Fruit fly (Drosophila melanogaster) whole organism, prepupa: ENCODE results near the gene ymp.

Source experiments
- Blimp-1 ChIP-seq: fragments of 200-800 bp; sonication (Bioruptor generic); optimal IDR thresholded peaks from 3 replicates; lab custom pipeline; 2017; ENCODE audit warnings: missing biosample characterization, missing genetic modification characterization, mild to moderate bottlenecking, moderate library complexity, missing genetic modification reagents
- CG11294 ChIP-seq: fragments of 200-800 bp; sonication (Bioruptor generic); IDR thresholded peaks from 2 replicates; pipeline ENCODE4 v1.3.6; 2022; ENCODE audit warnings: missing biosample characterization, missing genetic modification characterization
- CG11762 ChIP-seq: fragments of 200-800 bp; sonication (Bioruptor generic); optimal IDR thresholded peaks from 3 replicates; lab custom pipeline; 2016; ENCODE audit warnings: missing biosample characterization, missing genetic modification characterization; ENCODE audit not compliant: insufficient read depth
- CG11902 ChIP-seq: fragments of 200-800 bp; sonication (Bioruptor generic); optimal IDR thresholded peaks from 3 replicates; lab custom pipeline; 2016; ENCODE audit warnings: missing biosample characterization, missing genetic modification characterization
- CG15336 ChIP-seq: fragments of 200-800 bp; sonication (Bioruptor generic); IDR thresholded peaks from 2 replicates; pipeline ENCODE4 v1.3.6; 2022; ENCODE audit warnings: missing biosample characterization, missing genetic modification characterization
- CG1621 ChIP-seq: fragments of 200-800 bp; sonication (Bioruptor generic); optimal IDR thresholded peaks from 3 replicates; lab custom pipeline; 2018; ENCODE audit warnings: missing biosample characterization, mild to moderate bottlenecking, missing genetic modification characterization
- CG16779 ChIP-seq: fragments of 200-800 bp; sonication (Bioruptor generic); optimal IDR thresholded peaks from 3 replicates; lab custom pipeline; 2017; ENCODE audit warnings: missing biosample characterization, mild to moderate bottlenecking, missing genetic modification characterization
- CG3032 ChIP-seq: fragments of 200-800 bp; optimal IDR thresholded peaks from 2 replicates; lab custom pipeline; 2019; ENCODE audit warnings: missing biosample characterization, mild to moderate bottlenecking, missing genetic modification characterization, moderate library complexity
- CG34406 ChIP-seq: fragments of 200-800 bp; sonication (Bioruptor generic); optimal IDR thresholded peaks from 3 replicates; lab custom pipeline; 2016; ENCODE audit warnings: missing biosample characterization, missing genetic modification characterization
- CG3919 ChIP-seq: fragments of 200-800 bp; sonication (Bioruptor generic); optimal IDR thresholded peaks from 3 replicates; lab custom pipeline; 2016; ENCODE audit warnings: missing biosample characterization, missing genetic modification characterization
- CG6276 ChIP-seq: fragments of 200-800 bp; sonication (Bioruptor generic); optimal IDR thresholded peaks from 2 replicates; lab custom pipeline; 2017; ENCODE audit warnings: missing biosample characterization, mild to moderate bottlenecking, missing genetic modification characterization
- CG6792 ChIP-seq: fragments of 200-800 bp; sonication (Bioruptor generic); optimal IDR thresholded peaks from 3 replicates; lab custom pipeline; 2016; ENCODE audit warnings: missing biosample characterization, missing genetic modification characterization
- CG6808 ChIP-seq: fragments of 200-800 bp; sonication (Bioruptor generic); optimal IDR thresholded peaks from 3 replicates; lab custom pipeline; 2017; ENCODE audit warnings: missing biosample characterization, missing genetic modification characterization, mild to moderate bottlenecking, moderate library complexity, missing genetic modification reagents
- CG7368 ChIP-seq: fragments of 200-800 bp; sonication (Bioruptor generic); optimal IDR thresholded peaks from 3 replicates; lab custom pipeline; 2016; ENCODE audit warnings: missing biosample characterization, missing genetic modification characterization
- CG8119 ChIP-seq: fragments of 200-800 bp; sonication (Bioruptor generic); IDR thresholded peaks from 3 replicates; pipeline ENCODE4 v1.3.6; 2022; ENCODE audit warnings: missing biosample characterization, missing genetic modification characterization
- CG8319 ChIP-seq: fragments of 200-800 bp; sonication (Bioruptor generic); optimal IDR thresholded peaks from 3 replicates; lab custom pipeline; 2016; ENCODE audit warnings: missing biosample characterization, missing genetic modification characterization
- CG9139 ChIP-seq: fragments of 200-800 bp; sonication (Bioruptor generic); optimal IDR thresholded peaks from 3 replicates; lab custom pipeline; 2017; ENCODE audit warnings: missing biosample characterization, mild to moderate bottlenecking, missing genetic modification characterization
- Eip75B ChIP-seq: fragments of 200-800 bp; sonication (Bioruptor generic); optimal IDR thresholded peaks from 3 replicates; lab custom pipeline; 2016; ENCODE audit warnings: missing biosample characterization, missing genetic modification characterization
- Eip93F ChIP-seq: fragments of 200-800 bp; sonication (Bioruptor generic); optimal IDR thresholded peaks from 2 replicates; lab custom pipeline; 2016; ENCODE audit warnings: missing biosample characterization, mild to moderate bottlenecking, missing genetic modification characterization
- Ets21C ChIP-seq: fragments of 200-800 bp; sonication (Bioruptor generic); optimal IDR thresholded peaks from 3 replicates; lab custom pipeline; 2016; ENCODE audit warnings: missing biosample characterization, missing genetic modification characterization
- Ets96B ChIP-seq: fragments of 200-800 bp; optimal IDR thresholded peaks from 2 replicates; lab custom pipeline; 2019; ENCODE audit warnings: missing biosample characterization, mild to moderate bottlenecking, missing genetic modification characterization, moderate library complexity
- Gug ChIP-seq: fragments of 200-800 bp; sonication (Bioruptor generic); IDR thresholded peaks from 2 replicates; pipeline ENCODE4 v1.3.6; 2022; ENCODE audit warnings: missing biosample characterization, missing genetic modification characterization
- Hr39 ChIP-seq: fragments of 200-800 bp; sonication (Bioruptor generic); optimal IDR thresholded peaks from 2 replicates; lab custom pipeline; 2016; ENCODE audit warnings: missing biosample characterization, missing genetic modification characterization
- Hr4 ChIP-seq: fragments of 200-800 bp; sonication (Bioruptor generic); optimal IDR thresholded peaks from 3 replicates; lab custom pipeline; 2016; ENCODE audit warnings: missing biosample characterization, missing genetic modification characterization
- Lpt ChIP-seq: fragments of 200-800 bp; sonication (Bioruptor generic); optimal IDR thresholded peaks from 3 replicates; lab custom pipeline; 2016; ENCODE audit warnings: missing biosample characterization, missing genetic modification characterization
- Met ChIP-seq: fragments of 200-800 bp; sonication (Bioruptor generic); optimal IDR thresholded peaks from 3 replicates; lab custom pipeline; 2016; ENCODE audit warnings: missing biosample characterization, missing genetic modification characterization
- OdsH ChIP-seq: fragments of 200-800 bp; sonication (Bioruptor generic); optimal IDR thresholded peaks from 3 replicates; lab custom pipeline; 2016; ENCODE audit warnings: missing biosample characterization, missing genetic modification characterization
- Sox102F ChIP-seq: fragments of 200-800 bp; sonication (Bioruptor generic); optimal IDR thresholded peaks from 2 replicates; lab custom pipeline; 2016; ENCODE audit warnings: missing biosample characterization, mild to moderate bottlenecking, missing genetic modification characterization
- Sox14 ChIP-seq: fragments of 200-800 bp; sonication (Bioruptor generic); optimal IDR thresholded peaks from 3 replicates; lab custom pipeline; 2016; ENCODE audit warnings: missing biosample characterization, missing genetic modification characterization
- Sox15 ChIP-seq: fragments of 200-800 bp; sonication (Bioruptor generic); optimal IDR thresholded peaks from 3 replicates; lab custom pipeline; 2016; ENCODE audit warnings: missing biosample characterization, missing genetic modification characterization
- achi ChIP-seq: fragments of 200-800 bp; sonication (Bioruptor generic); optimal IDR thresholded peaks from 3 replicates; lab custom pipeline; 2016; ENCODE audit warnings: missing biosample characterization, missing genetic modification characterization
- cyc ChIP-seq: fragments of 200-800 bp; sonication (Bioruptor generic); optimal IDR thresholded peaks from 3 replicates; lab custom pipeline; 2016; ENCODE audit warnings: missing biosample characterization, missing genetic modification characterization
- dsx ChIP-seq: fragments of 200-800 bp; optimal IDR thresholded peaks from 3 replicates; lab custom pipeline; 2019; ENCODE audit warnings: missing biosample characterization, mild to moderate bottlenecking, missing genetic modification characterization, moderate library complexity; ENCODE audit not compliant: poor library complexity, severe bottlenecking
- eg ChIP-seq: fragments of 200-800 bp; sonication (Bioruptor generic); IDR thresholded peaks from 3 replicates; pipeline ENCODE4 v1.3.6; 2022; ENCODE audit warnings: missing biosample characterization, missing genetic modification characterization
- esn ChIP-seq: fragments of 200-800 bp; sonication (Bioruptor generic); optimal IDR thresholded peaks from 2 replicates; lab custom pipeline; 2016; ENCODE audit warnings: missing biosample characterization, mild to moderate bottlenecking, missing genetic modification characterization, moderate library complexity
- fd59A ChIP-seq: fragments of 200-800 bp; sonication (Bioruptor generic); optimal IDR thresholded peaks from 2 replicates; lab custom pipeline; 2017; ENCODE audit warnings: missing biosample characterization, mild to moderate bottlenecking, missing genetic modification characterization, missing genetic modification reagents
- fd85E ChIP-seq: fragments of 200-800 bp; sonication (Bioruptor generic); optimal IDR thresholded peaks from 3 replicates; lab custom pipeline; 2016; ENCODE audit warnings: missing biosample characterization, missing genetic modification characterization
- fkh ChIP-seq: fragments of 200-800 bp; sonication (Bioruptor generic); optimal IDR thresholded peaks from 3 replicates; lab custom pipeline; 2017; ENCODE audit warnings: missing biosample characterization, mild to moderate bottlenecking, missing genetic modification characterization, moderate library complexity
- lz ChIP-seq: fragments of 200-800 bp; sonication (Bioruptor generic); optimal IDR thresholded peaks from 3 replicates; lab custom pipeline; 2016; ENCODE audit warnings: missing biosample characterization, missing genetic modification characterization
- pdm3 ChIP-seq: fragments of 200-800 bp; sonication (Bioruptor generic); optimal IDR thresholded peaks from 3 replicates; lab custom pipeline; 2016; ENCODE audit warnings: missing biosample characterization, missing genetic modification characterization
- salr ChIP-seq, 2 experiments: fragments of 200-800 bp; sonication (Bioruptor generic); optimal IDR thresholded peaks; 3 replicates each; lab custom pipeline; 2016 to 2018; ENCODE audit warnings: missing biosample characterization in 2 of 2, missing genetic modification characterization in 2 of 2, mild to moderate bottlenecking in 1 of 2
- spab ChIP-seq: fragments of 200-800 bp; sonication (Bioruptor generic); optimal IDR thresholded peaks from 2 replicates; lab custom pipeline; 2017; ENCODE audit warnings: missing biosample characterization, mild to moderate bottlenecking, missing genetic modification characterization, missing genetic modification reagents
- svp ChIP-seq: fragments of 200-800 bp; sonication (Bioruptor generic); peaks from one replicate; lab custom pipeline; 2016; ENCODE audit warnings: missing biosample characterization, missing genetic modification characterization

The ymp gene

DNA sequence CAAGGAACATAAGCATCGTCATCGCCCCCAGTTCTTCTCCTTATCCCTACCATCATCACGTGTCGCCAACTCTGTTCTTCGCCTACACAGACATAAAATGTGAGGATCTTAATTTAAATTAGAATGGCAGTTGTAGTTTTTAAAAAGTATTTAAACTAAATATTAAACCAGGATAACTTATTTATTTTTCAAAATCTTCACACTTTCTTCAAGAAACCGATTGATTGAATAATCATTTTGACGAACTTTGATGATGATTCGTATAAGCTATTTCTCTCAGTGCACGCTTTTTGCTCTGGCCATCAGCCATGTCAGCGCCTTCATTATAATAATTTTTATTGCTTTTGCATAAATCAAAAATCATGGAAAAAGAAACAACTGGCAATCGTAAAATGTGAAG lies 30.0 kb upstream of the ymp start (continued):
- TF ChIP-seq spab (GFP tag; lab: Kevin White, UChicago) = peak; percentile 39
- TF ChIP-seq lz (GFP tag; lab: Kevin White, UChicago) = peak; percentile 76
- peak; percentile 56 for TF ChIP-seq achi
- peak; percentile 45 for TF ChIP-seq OdsH
- peak; percentile 66 for TF ChIP-seq pdm3 (GFP tag; lab: Kevin White, UChicago)
- TF ChIP-seq Sox102F = peak; percentile 81
- peak; percentile 4 for TF ChIP-seq CG9139
- TF ChIP-seq Met (GFP tag; lab: Kevin White, UChicago) = peak; percentile 85
- peak; percentile 34 for TF ChIP-seq CG1621
- peak; percentile 70 for TF ChIP-seq Ets96B (tag; lab: Kevin White, UChicago)
- TF ChIP-seq eg (GFP tag; lab: Robert Waterston, UW) = no peak
- TF ChIP-seq Eip93F (GFP tag; lab: Kevin White, UChicago) = peak; percentile 66
- no peak for TF ChIP-seq CG11294 (GFP tag; lab: Robert Waterston, UW)
- TF ChIP-seq CG6276 (GFP tag; lab: Kevin White, UChicago) = no peak
- peak; percentile 69 for TF ChIP-seq CG6808 (GFP tag; lab: Kevin White, UChicago)
- TF ChIP-seq fkh (GFP tag; lab: Kevin White, UChicago) = no peak
- TF ChIP-seq Lpt (GFP tag; lab: Kevin White, UChicago) = no peak
- TF ChIP-seq esn (GFP tag; lab: Kevin White, UChicago) = peak; percentile 86
- no peak for TF ChIP-seq CG8119
- TF ChIP-seq Ets21C (GFP tag; lab: Kevin White, UChicago) = peak; percentile 53

DNA sequence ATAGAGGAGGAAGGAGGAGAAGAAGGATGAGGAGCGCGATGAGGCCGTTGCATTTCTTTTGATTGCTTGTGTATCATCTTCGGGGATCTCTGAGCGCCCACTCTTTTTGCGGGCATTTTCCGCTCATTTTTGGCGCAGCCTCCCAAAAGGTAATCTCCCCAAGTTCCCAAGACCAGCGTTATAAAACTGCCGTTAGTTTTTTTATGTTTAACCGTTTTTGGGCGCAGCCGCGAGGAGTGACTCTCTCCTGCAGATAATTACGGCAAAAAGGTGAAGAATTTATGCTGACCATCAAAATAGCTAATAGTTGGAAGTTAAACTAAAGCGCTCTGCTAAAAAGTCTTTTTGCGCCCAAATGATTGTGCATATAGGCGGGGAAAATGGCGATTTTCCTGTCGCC lies 29.5 kb upstream of the ymp start:
- TF ChIP-seq fd59A (GFP tag; lab: Kevin White, UChicago) (no peak), Hr39 (no peak), CG34406 (GFP tag; lab: Kevin White, UChicago) (no peak), Gug (GFP tag; lab: Robert Waterston, UW) (no peak), spab (GFP tag; lab: Kevin White, UChicago) (no peak), eg (GFP tag; lab: Robert Waterston, UW) (no peak), CG6792 (no peak), CG1621 (no peak), CG7368 (GFP tag; lab: Kevin White, UChicago) (no peak), CG8319 (no peak), CG3919 (GFP tag; lab: Kevin White, UChicago) (no peak), CG16779 (tag; lab: Kevin White, UChicago) (no peak), CG11762 (GFP tag; lab: Kevin White, UChicago) (no peak), Eip93F (GFP tag; lab: Kevin White, UChicago) (no peak), Blimp-1 (GFP tag; lab: Kevin White, UChicago) (no peak), Hr4 (no peak), Eip75B (GFP tag; lab: Kevin White, UChicago) (no peak), CG8119 (no peak), svp (GFP tag; lab: Kevin White, UChicago) (no peak), Sox15 (GFP tag; lab: Kevin White, UChicago) (no peak)

DNA sequence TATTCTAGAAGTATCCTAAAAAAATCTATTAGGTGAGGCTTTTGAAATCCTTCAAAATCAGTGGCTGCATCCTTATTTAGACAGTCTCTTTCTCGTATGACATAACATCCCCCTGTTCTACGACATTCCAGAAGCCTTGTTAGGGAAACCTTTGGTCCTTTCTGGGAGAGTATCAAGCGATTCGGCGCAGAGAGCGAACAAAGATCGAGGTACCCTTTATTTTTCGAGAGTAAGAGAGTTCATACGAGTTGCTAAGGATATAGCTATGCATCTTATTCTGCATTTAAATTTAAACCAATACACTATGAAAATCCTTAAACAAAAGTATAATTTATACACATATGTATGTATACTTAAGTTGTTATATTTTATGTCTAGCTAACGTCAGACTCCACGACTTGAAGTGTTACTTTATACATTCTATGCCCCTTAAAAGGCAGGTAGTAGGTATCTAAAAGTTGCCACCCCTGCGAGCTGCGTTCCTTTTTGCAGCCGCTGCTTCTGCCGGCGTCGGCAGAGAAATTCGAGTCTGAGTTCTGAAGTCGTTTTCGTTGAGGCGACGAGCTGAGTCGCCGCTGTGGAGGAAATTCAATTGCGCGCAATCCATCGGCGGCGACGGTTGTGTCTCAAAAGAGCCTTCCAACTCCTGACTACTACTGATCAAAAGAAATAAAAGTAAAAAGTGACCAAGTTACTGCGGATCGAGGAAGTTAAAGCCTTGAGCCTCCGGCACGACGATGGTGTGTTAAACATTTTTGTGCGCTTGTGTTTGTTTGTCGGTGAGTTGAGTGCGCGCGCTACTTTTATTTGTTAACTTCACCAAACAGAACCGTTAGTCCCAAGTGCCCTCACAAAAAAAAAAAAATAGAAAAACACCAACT lies 28.6 kb upstream of the ymp start, which contains the start of gene jigr1:
Gene jigr1, plus strand, starts transcription at position 550 of the 881 bp plus-strand sequence.
- TF ChIP-seq achi = peak; percentile 71
- TF ChIP-seq dsx (GFP tag; lab: Kevin White, UChicago) = peak; percentile 68
- TF ChIP-seq CG7368 (GFP tag; lab: Kevin White, UChicago) = peak; percentile 54
- TF ChIP-seq Met (GFP tag; lab: Kevin White, UChicago) = peak; percentile 84
- peak; percentile 68 for TF ChIP-seq lz (GFP tag; lab: Kevin White, UChicago)
- TF ChIP-seq CG8319 = no peak
- TF ChIP-seq spab (GFP tag; lab: Kevin White, UChicago) = peak; percentile 53
- TF ChIP-seq pdm3 (GFP tag; lab: Kevin White, UChicago) = peak; percentile 63
- TF ChIP-seq CG6276 (GFP tag; lab: Kevin White, UChicago) = no peak
- TF ChIP-seq CG6792 = peak; percentile 64
- peak; percentile 68 for TF ChIP-seq Eip75B (GFP tag; lab: Kevin White, UChicago)
- TF ChIP-seq fd85E (GFP tag; lab: Kevin White, UChicago) = no peak
- TF ChIP-seq Sox14 (GFP tag; lab: Kevin White, UChicago) = peak; percentile 73
- TF ChIP-seq CG3032 (tag; lab: Kevin White, UChicago) = peak; percentile 58
- TF ChIP-seq CG3919 (GFP tag; lab: Kevin White, UChicago) = peak; percentile 75
- TF ChIP-seq Hr39 = peak; percentile 66
- TF ChIP-seq eg (GFP tag; lab: Robert Waterston, UW) = no peak
- TF ChIP-seq salr (GFP tag; optimal IDR thresholded peaks at IDR 0.05; lab: Kevin White, UChicago) = peak; percentile 3 to 31
- 0 out of 2 replicates have a peak, but pooled peaks have one; percentile 7 for TF ChIP-seq CG15336 (GFP tag; lab: Robert Waterston, UW)
- TF ChIP-seq Sox102F = peak; percentile 82
- TF ChIP-seq cyc (GFP tag; lab: Kevin White, UChicago) = peak; percentile 71
- TF ChIP-seq CG34406 (GFP tag; lab: Kevin White, UChicago) = peak; percentile 44
- TF ChIP-seq Lpt (GFP tag; lab: Kevin White, UChicago) = no peak
- TF ChIP-seq Ets21C (GFP tag; lab: Kevin White, UChicago) = peak; percentile 55
- TF ChIP-seq svp (GFP tag; lab: Kevin White, UChicago) = peak; percentile 85
- peak; percentile 10 for TF ChIP-seq CG11902 (GFP tag; lab: Kevin White, UChicago)
- peak; percentile 2 for TF ChIP-seq Hr4
